Fruit fly (Drosophila melanogaster): Measurements from ENCODE around the gene btn.

btn gene

dm6 chr3R:22634549-22635410 lies 48.4 kb upstream of the btn start:
- TF ChIP-seq Blimp-1 (GFP tag; optimal IDR thresholded peaks at IDR 0.05) (peak; percentile 35), D19A (tag; optimal IDR thresholded peaks at IDR 0.05) (peak; percentile 4), CG8924 (tag; optimal IDR thresholded peaks at IDR 0.05) (peak; percentile 23), CG5245 (GFP tag; optimal IDR thresholded peaks at IDR 0.05) (no peak), Spps (tag; optimal IDR thresholded peaks at IDR 0.05) (peak; percentile 40), CG11504 (tag; optimal IDR thresholded peaks at IDR 0.05) (peak; percentile 30), chm (GFP tag; IDR thresholded peaks at IDR 0.05) (no peak), YL-1 (GFP tag; optimal IDR thresholded peaks at IDR 0.05) (no peak), CG6813 (GFP tag; optimal IDR thresholded peaks at IDR 0.05) (peak; percentile 58), CG42726 (GFP tag; IDR thresholded peaks at IDR 0.05; ENCODE audit: partially characterized antibody) (no peak), bsh (GFP tag; optimal IDR thresholded peaks at IDR 0.05) (no peak), CG14710 (tag; optimal IDR thresholded peaks at IDR 0.05) (peak; percentile 43), trem (tag; optimal IDR thresholded peaks at IDR 0.05) (peak; percentile 33), CG7745 (tag; optimal IDR thresholded peaks at IDR 0.05) (peak; percentile 87), CG1233 (GFP tag; optimal IDR thresholded peaks at IDR 0.05) (peak; percentile 23), CG31441 (GFP tag; IDR thresholded peaks at IDR 0.05) (peak; percentile 48), Sox100B (GFP tag; optimal IDR thresholded peaks at IDR 0.05) (peak; percentile 44), Hmr (GFP tag; optimal IDR thresholded peaks at IDR 0.05) (peak; percentile 13), CG2678 (tag; optimal IDR thresholded peaks at IDR 0.05) (peak; percentile 50), CG13296 (GFP tag; optimal IDR thresholded peaks at IDR 0.05) (peak; percentile 46), CG12104 (GFP tag; optimal IDR thresholded peaks at IDR 0.05) (peak; percentile 15), sqz (GFP tag; optimal IDR thresholded peaks at IDR 0.05) (peak; percentile 23), CG6854 (GFP tag; optimal IDR thresholded peaks at IDR 0.05) (no peak), Sry-δ (GFP tag; optimal IDR thresholded peaks at IDR 0.05) (no peak), gem (tag; optimal IDR thresholded peaks at IDR 0.05) (peak; percentile 23), tap (tag; optimal IDR thresholded peaks at IDR 0.05) (peak; percentile 14), dmrt11E (tag; optimal IDR thresholded peaks at IDR 0.05) (peak; percentile 23), stwl (tag; optimal IDR thresholded peaks at IDR 0.05) (peak; percentile 0), dmrt99B (tag; optimal IDR thresholded peaks at IDR 0.05) (peak; percentile 16), CG1603 (tag; optimal IDR thresholded peaks at IDR 0.05) (peak; percentile 6), fd64A (GFP tag; optimal IDR thresholded peaks at IDR 0.05) (peak; percentile 48), CG10979 (tag; optimal IDR thresholded peaks at IDR 0.05) (peak; percentile 20), lab (GFP tag; optimal IDR thresholded peaks at IDR 0.05) (peak; percentile 49), exex (tag; optimal IDR thresholded peaks at IDR 0.05) (peak; percentile 18), CG18262 (tag; optimal IDR thresholded peaks at IDR 0.05) (peak; percentile 41), nerfin-1 (tag; optimal IDR thresholded peaks at IDR 0.05) (peak; percentile 62), cwo (GFP tag; optimal IDR thresholded peaks at IDR 0.05) (peak; percentile 26), CG9727 (GFP tag; optimal IDR thresholded peaks at IDR 0.05) (peak; percentile 10), Dip2 (GFP tag; IDR thresholded peaks at IDR 0.05) (0 out of 2 replicates have a peak, but pooled peaks have one; percentile 7), corto (GFP tag; optimal IDR thresholded peaks at IDR 0.05) (no peak), CG15696 (tag; optimal IDR thresholded peaks at IDR 0.05) (peak; percentile 79), HHEX (GFP tag; optimal IDR thresholded peaks at IDR 0.05) (peak; percentile 2), CG11695 (GFP tag; IDR thresholded peaks at IDR 0.05) (0 out of 3 replicates have a peak, but pooled peaks have one; percentile 25), CG10267 (tag; optimal IDR thresholded peaks at IDR 0.05) (peak; percentile 22), Rfx (GFP tag; IDR thresholded peaks at IDR 0.05) (no peak), ATbp (GFP tag; optimal IDR thresholded peaks at IDR 0.05) (peak; percentile 15)

Data from whole organism, embryonic.